Worm (Caenorhabditis elegans) whole organism, young adult: ENCODE results near the gene stg-1.

Source experiments
- ama-1 ChIP-seq, 3 experiments: fragments of 150-350 bp in 1 of 3; sonication (generic microtip) in 2 of 3; optimal IDR thresholded peaks; 2 replicates each; lab custom pipeline; 2014 to 2018; ENCODE audit warnings: missing biosample characterization in 2 of 3, missing genetic modification characterization in 2 of 3, missing genetic modification reagents in 2 of 3
- ceh-27 ChIP-seq: fragments of 200-800 bp; sonication (Bioruptor generic); optimal IDR thresholded peaks from 2 replicates; lab custom pipeline; 2018; ENCODE audit warnings: mild to moderate bottlenecking, missing genetic modification characterization, moderate library complexity, missing compliant biosample characterization
- ceh-58 ChIP-seq: fragments of 200-800 bp; sonication (Bioruptor generic); IDR thresholded peaks from 2 replicates; pipeline ENCODE4 v1.3.6; 2022; ENCODE audit warnings: missing genetic modification characterization, missing compliant biosample characterization
- ceh-91 ChIP-seq: fragments of 200-800 bp; sonication (Bioruptor generic); IDR thresholded peaks from 2 replicates; pipeline ENCODE4 v1.3.6; 2022; ENCODE audit warnings: missing genetic modification reagents, missing genetic modification characterization, missing compliant biosample characterization
- let-526 ChIP-seq: fragments of 200-800 bp; sonication (Bioruptor generic); IDR thresholded peaks from 2 replicates; pipeline ENCODE4 v1.3.6; 2022; ENCODE audit warnings: missing genetic modification reagents, missing genetic modification characterization, missing compliant biosample characterization
- mcd-1 ChIP-seq: fragments of 200-800 bp; sonication (Bioruptor generic); IDR thresholded peaks from 2 replicates; pipeline ENCODE4 v1.3.6; 2022; ENCODE audit warnings: missing genetic modification reagents, missing genetic modification characterization, missing compliant biosample characterization
- pbrm-1 ChIP-seq: fragments of 200-800 bp; sonication (Bioruptor generic); IDR thresholded peaks from 2 replicates; pipeline ENCODE4 v1.3.6; 2022; ENCODE audit warnings: missing genetic modification reagents, missing genetic modification characterization, missing compliant biosample characterization
- snpc-4 ChIP-seq, 5 experiments: fragments of 150-350 bp in 1 of 5; sonication (generic microtip) in 4 of 5; optimal IDR thresholded peaks; 2 replicates each; lab custom pipeline; 2014 to 2018; ENCODE audit warnings: missing genetic modification characterization in 5 of 5, missing biosample characterization in 3 of 5, antibody characterized with exemption in 2 of 5, mild to moderate bottlenecking in 2 of 5, missing compliant biosample characterization in 2 of 5, missing genotype in 2 of 5, moderate library complexity in 2 of 5, missing genetic modification reagents in 1 of 5
- unc-62 ChIP-seq: fragments of 150-350 bp; optimal IDR thresholded peaks from 2 replicates; lab custom pipeline; 2014; ENCODE audit warnings: missing biosample characterization, missing genetic modification reagents, missing genetic modification characterization
- zim-3 ChIP-seq: sonication (generic microtip); optimal IDR thresholded peaks from 2 replicates; lab custom pipeline; 2017; ENCODE audit warnings: mild to moderate bottlenecking, missing genetic modification characterization, moderate library complexity, missing compliant biosample characterization
- ztf-25 ChIP-seq: fragments of 200-800 bp; sonication (Bioruptor generic); IDR thresholded peaks from 2 replicates; pipeline ENCODE4 v1.3.6; 2022; ENCODE audit warnings: missing genetic modification reagents, missing genetic modification characterization, missing compliant biosample characterization

DNA sequence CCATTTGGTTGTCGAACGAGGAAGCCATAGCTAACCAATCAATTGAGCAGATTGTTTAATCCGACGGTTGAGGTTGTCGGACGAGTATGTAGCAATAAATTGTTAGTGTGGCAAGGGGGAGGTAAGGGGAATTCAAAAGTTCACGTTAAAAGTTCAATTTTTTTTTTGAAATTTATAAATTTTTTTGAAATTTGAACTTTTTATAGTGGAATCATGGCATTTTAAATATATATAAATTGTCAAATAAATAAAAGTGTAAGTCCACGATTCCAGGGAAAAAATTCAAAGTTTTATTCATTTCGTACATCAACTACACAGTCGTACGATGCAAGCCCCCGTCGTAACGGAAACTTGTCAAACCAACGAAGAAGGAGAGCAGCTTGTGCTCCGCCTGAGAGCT lies 47.9 kb upstream of the stg-1 start, which contains the start of the genes ZK945.7 and ZK945.8:
- TF ChIP-seq snpc-4 (GFP tag; optimal IDR thresholded peaks at IDR 0.05; lab: Kevin White, UChicago) (no peak), snpc-4 (tag; optimal IDR thresholded peaks at IDR 0.05; lab: Kevin White, UChicago) (no peak), mcd-1 (GFP tag; lab: Robert Waterston, UW) (no peak), ceh-91 (GFP tag; lab: Robert Waterston, UW) (no peak), ceh-58 (GFP tag; lab: Robert Waterston, UW) (no peak), let-526 (GFP tag; lab: Robert Waterston, UW) (no peak), ama-1 (optimal IDR thresholded peaks at IDR 0.05; lab: Kevin White, UChicago) (no peak), ama-1 (GFP tag; optimal IDR thresholded peaks at IDR 0.05; lab: Kevin White, UChicago) (no peak), unc-62 (GFP tag; lab: Kevin White, UChicago) (no peak), ztf-25 (GFP tag; lab: Robert Waterston, UW) (no peak), pbrm-1 (GFP tag; lab: Robert Waterston, UW) (no peak), zim-3 (tag; lab: Kevin White, UChicago) (no peak), ceh-27 (no peak)
